Fruit fly (Drosophila melanogaster): Measurements from ENCODE around the gene CG4459.

DNA sequence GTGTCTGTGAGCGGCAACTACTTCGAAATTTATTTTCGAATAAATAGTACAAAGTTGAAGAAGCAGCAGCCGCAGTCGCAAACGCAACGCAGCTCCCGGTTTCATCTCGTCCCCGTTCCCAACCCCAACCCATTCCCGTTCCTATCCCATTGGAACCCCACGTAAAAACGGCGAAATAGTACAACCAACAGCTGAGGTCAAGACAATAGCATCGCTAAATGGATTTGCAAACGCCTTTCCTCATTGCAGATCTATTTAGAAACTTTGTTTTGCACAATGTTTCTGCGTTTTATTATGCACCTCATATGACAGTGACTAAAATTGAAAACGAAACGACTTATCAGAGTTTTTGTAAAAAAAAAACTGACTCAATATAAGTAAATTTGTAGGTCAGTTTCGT lies 37.1 kb downstream of the CG4459 start:
- TF ChIP-seq CG8301 (tag; optimal IDR thresholded peaks at IDR 0.05) (no peak), CG34367 (tag; optimal IDR thresholded peaks at IDR 0.05) (no peak), D1 (tag; optimal IDR thresholded peaks at IDR 0.05) (no peak), fd96Ca (GFP tag; IDR thresholded peaks at IDR 0.05) (0 out of 3 replicates have a peak, but pooled peaks have one; percentile 48), CG15710 (tag; optimal IDR thresholded peaks at IDR 0.05) (no peak), CG9948 (tag; optimal IDR thresholded peaks at IDR 0.05) (no peak), Ets98B (GFP tag; IDR thresholded peaks at IDR 0.05) (no peak), CG13204 (GFP tag; optimal IDR thresholded peaks at IDR 0.05) (no peak), EcR (GFP tag; optimal IDR thresholded peaks at IDR 0.05) (no peak), CG8159 (tag; optimal IDR thresholded peaks at IDR 0.05) (no peak), rn (GFP tag; IDR thresholded peaks at IDR 0.05) (no peak), CG10348 (GFP tag; IDR thresholded peaks at IDR 0.05) (no peak)
